Worm (Caenorhabditis elegans) whole organism, early embryonic: ENCODE data around the gene Y37E11B.2.

Experiments
- aly-1 ChIP-seq: sonication (generic microtip); optimal IDR thresholded peaks from 2 replicates; lab custom pipeline; 2016; ENCODE audit warnings: missing genetic modification characterization, missing compliant biosample characterization
- ama-1 ChIP-seq: fragments of 150-350 bp; optimal IDR thresholded peaks from 2 replicates; lab custom pipeline; 2014
- ceh-13 ChIP-seq: fragments of 200-800 bp; sonication (Bioruptor generic); optimal IDR thresholded peaks from 2 replicates; lab custom pipeline; 2018; ENCODE audit warnings: mild to moderate bottlenecking, missing genetic modification characterization, missing compliant biosample characterization
- ceh-36 ChIP-seq: sonication (generic microtip); optimal IDR thresholded peaks from 2 replicates; lab custom pipeline; 2016; ENCODE audit warnings: missing genetic modification characterization, inconsistent platforms, missing compliant biosample characterization
- flt-1 ChIP-seq: fragments of 200-800 bp; sonication (Bioruptor generic); IDR thresholded peaks from 2 replicates; pipeline ENCODE4 v1.3.6; 2022; ENCODE audit warnings: missing genetic modification characterization, missing compliant biosample characterization
- hmg-4 ChIP-seq: fragments of 200-800 bp; sonication (Bioruptor generic); optimal IDR thresholded peaks from 2 replicates; lab custom pipeline; 2018; ENCODE audit warnings: mild to moderate bottlenecking, missing genetic modification characterization, missing compliant biosample characterization
- hnd-1 ChIP-seq: sonication (generic microtip); optimal IDR thresholded peaks from 2 replicates; lab custom pipeline; 2016; ENCODE audit warnings: missing genetic modification characterization, missing compliant biosample characterization
- scrt-1 ChIP-seq: fragments of 200-800 bp; sonication (Bioruptor generic); IDR thresholded peaks from 2 replicates; pipeline ENCODE4 v1.3.6; 2022; ENCODE audit warnings: missing genetic modification characterization, missing compliant biosample characterization
- tbx-11 ChIP-seq: fragments of 200-800 bp; sonication (Bioruptor generic); IDR thresholded peaks from 2 replicates; pipeline ENCODE4 v1.3.6; 2022; ENCODE audit warnings: missing genetic modification characterization, missing compliant biosample characterization
- tra-4 ChIP-seq: sonication (generic microtip); optimal IDR thresholded peaks from 2 replicates; lab custom pipeline; 2017; ENCODE audit warnings: missing genetic modification characterization, missing compliant biosample characterization

- TF ChIP-seq ama-1 (no peak), hmg-4 (GFP tag; lab: Kevin White, UChicago) (no peak), ceh-36 (no peak), ceh-13 (no peak), scrt-1 (GFP tag; lab: Robert Waterston, UW) (no peak), tra-4 (tag; lab: Kevin White, UChicago) (no peak), flt-1 (GFP tag; lab: Robert Waterston, UW) (no peak), hnd-1 (tag; lab: Kevin White, UChicago) (no peak), aly-1 (tag; lab: Kevin White, UChicago) (no peak), tbx-11 (GFP tag; lab: Robert Waterston, UW) (no peak)
These were observed 43.6 kb downstream of the Y37E11B.2 start for ce11 chrIV:3621805-3622355.
